Worm (Caenorhabditis elegans): ENCODE results near the gene C06G3.3.

DNA sequence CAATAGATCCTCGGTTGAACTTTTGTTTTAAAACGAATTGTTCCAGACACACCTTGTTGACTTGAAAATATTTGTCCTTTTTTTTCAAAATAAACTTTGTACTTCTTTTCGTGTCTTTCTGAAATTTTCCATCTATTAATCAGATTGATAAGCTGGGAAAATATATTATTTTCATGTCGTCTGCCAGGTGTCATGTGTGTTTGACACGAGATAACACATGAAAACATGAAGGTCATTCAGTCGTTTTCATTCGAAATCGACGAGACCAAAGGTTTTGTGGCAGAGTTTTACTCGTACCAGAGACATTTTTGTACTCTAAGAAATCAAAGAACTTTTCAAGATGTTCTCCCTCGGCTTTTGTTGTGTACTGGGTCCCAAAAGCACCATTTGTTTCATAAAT is 15.3 kb upstream of the C06G3.3 start:
- peak; percentile 80 for TF ChIP-seq elt-2 (tag; optimal IDR thresholded peaks at IDR 0.05)
- no peak for TF ChIP-seq pqm-1 (tag; optimal IDR thresholded peaks at IDR 0.05)
- peak in 2 of 6 experiments; percentile 37 to 83 for TF ChIP-seq elt-3 (tag; optimal IDR thresholded peaks at IDR 0.05)
- TF ChIP-seq efl-3 (GFP tag; optimal IDR thresholded peaks at IDR 0.05), result no peak
- no peak for TF ChIP-seq fos-1 (tag; optimal IDR thresholded peaks at IDR 0.05)
- no peak for TF ChIP-seq snpc-4 (tag; optimal IDR thresholded peaks at IDR 0.05)
- TF ChIP-seq jun-1 (tag; optimal IDR thresholded peaks at IDR 0.05), result no peak

All from whole organism, L1 larva.